Worm (Caenorhabditis elegans): ENCODE data around the gene acs-15.
A peak's percentile ranks its signal among the peaks of the same experiment; 100 is the strongest.

The acs-15 gene

DNA sequence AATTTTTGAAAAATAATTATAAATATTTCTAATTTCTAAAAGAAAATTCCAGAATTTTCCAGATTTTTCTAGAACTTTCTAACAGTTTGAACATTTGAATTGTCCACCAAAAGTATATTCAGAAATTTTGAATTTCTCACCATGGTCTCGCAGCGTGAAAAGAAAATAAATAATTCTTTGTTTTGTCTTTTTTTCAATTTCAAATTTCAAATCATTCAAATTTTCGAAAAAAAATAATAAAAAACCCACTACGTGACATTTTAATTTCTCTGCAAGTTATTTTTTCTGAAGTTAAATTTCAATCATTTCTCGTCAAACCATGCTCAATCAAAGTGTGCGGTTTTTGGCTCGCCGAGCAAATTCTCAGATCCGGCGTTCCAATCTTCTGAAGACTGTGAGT lies at the start of gene acs-15:
TSS of gene acs-15 (plus strand) at position 301 of the 400 bp plus-strand sequence.
- TF ChIP-seq zag-1 (tag; optimal IDR thresholded peaks at IDR 0.05): no peak
- no peak for TF ChIP-seq tbx-2 (tag; optimal IDR thresholded peaks at IDR 0.05)
- no peak for TF ChIP-seq ceh-82 (tag; optimal IDR thresholded peaks at IDR 0.05)
- no peak for TF ChIP-seq nhr-237 (tag; optimal IDR thresholded peaks at IDR 0.05)
- no peak for TF ChIP-seq unc-39 (tag; optimal IDR thresholded peaks at IDR 0.05)
- no peak for TF ChIP-seq nhr-76 (tag; optimal IDR thresholded peaks at IDR 0.05)
- no peak for TF ChIP-seq R02D3.7 (tag; optimal IDR thresholded peaks at IDR 0.05)

- TF ChIP-seq pha-4 (tag; optimal IDR thresholded peaks at IDR 0.05) (peak; percentile 2), nhr-76 (tag; optimal IDR thresholded peaks at IDR 0.05) (no peak), elt-2 (tag; optimal IDR thresholded peaks at IDR 0.05) (peak; percentile 73)
These were observed 48.6 kb upstream of the acs-15 start for ce11 chrII:884204-884603.

DNA sequence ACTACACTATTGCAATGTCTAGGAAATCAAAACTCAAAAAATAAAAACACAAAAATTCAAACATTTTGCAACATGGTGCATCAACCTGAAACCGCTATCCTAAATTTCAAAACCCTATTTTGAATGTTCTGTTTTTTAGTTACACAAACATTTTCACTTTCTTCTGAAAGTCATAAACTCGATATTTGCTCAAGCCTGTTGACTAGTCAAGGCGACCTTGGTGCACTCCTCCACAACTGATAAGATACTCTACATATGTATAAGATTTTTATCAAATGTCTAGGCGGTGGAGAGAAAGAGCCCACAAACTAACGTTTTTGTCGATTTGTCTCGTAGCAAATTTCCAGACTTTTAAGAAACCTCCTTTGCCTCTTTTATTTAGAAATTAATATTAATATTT lies 44.8 kb upstream of the acs-15 start, which contains the start of gene T07D3.4:
TSS of gene T07D3.4 (plus strand) at position 286 of the 400 bp plus-strand sequence.
- TF ChIP-seq pha-4 (tag; optimal IDR thresholded peaks at IDR 0.05) (peak; percentile 36), ztf-11 (tag; optimal IDR thresholded peaks at IDR 0.05) (no peak), nhr-76 (tag; optimal IDR thresholded peaks at IDR 0.05) (no peak), elt-2 (tag; optimal IDR thresholded peaks at IDR 0.05) (peak; percentile 75), elt-3 (tag; optimal IDR thresholded peaks at IDR 0.05) (no peak), lin-39 (tag; optimal IDR thresholded peaks at IDR 0.05) (no peak), pqm-1 (tag; optimal IDR thresholded peaks at IDR 0.05) (peak; percentile 13), daf-12 (tag; optimal IDR thresholded peaks at IDR 0.05) (no peak)

DNA sequence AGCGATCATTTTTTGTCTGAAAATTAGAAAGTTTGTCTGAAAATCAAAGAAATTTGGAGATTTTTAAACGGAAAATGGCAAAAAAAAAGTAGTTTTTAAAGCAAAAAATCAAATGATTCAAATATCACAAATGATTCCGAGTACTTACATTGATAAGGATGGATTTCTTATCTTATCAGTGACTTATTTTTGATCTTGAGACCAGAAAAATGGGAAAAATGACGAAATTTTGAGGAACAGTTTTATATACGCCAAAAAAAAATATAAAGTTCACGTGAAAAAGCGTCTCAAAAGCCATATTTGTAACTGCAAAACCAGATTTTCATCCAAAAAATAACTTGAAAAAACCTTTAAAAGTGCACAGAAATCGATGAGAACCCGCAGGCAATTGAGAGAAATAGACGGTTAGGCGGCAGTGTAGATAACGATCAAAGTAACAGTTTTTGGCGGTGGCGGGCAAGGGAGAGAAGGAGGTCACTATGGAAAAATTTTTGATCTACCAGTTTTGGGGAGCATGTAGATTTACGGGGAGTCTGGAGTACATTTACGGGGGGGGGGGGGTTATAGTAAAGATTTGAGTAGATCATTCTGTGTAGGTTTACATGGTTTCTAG lies 32.0 kb upstream of the acs-15 start, which contains the start of gene T07D3.9:
TSS of gene T07D3.9 (minus strand) at position 194 of the 613 bp plus-strand sequence.
- TF ChIP-seq fkh-10 (GFP tag; optimal IDR thresholded peaks at IDR 0.05): no peak
- no peak for TF ChIP-seq hmg-11 (tag; optimal IDR thresholded peaks at IDR 0.05)
- TF ChIP-seq nhr-77 (tag; optimal IDR thresholded peaks at IDR 0.05): no peak
- TF ChIP-seq jun-1 (tag; optimal IDR thresholded peaks at IDR 0.05): peak; percentile 3
- peak; percentile 38 for TF ChIP-seq egl-27 (tag; optimal IDR thresholded peaks at IDR 0.05)
- no peak for TF ChIP-seq ceh-9 (tag; optimal IDR thresholded peaks at IDR 0.05)
- TF ChIP-seq snpc-4 (tag; optimal IDR thresholded peaks at IDR 0.05): no peak
- no peak for TF ChIP-seq tbx-2 (tag; optimal IDR thresholded peaks at IDR 0.05)
- no peak for TF ChIP-seq fkh-2 (tag; optimal IDR thresholded peaks at IDR 0.05)
- TF ChIP-seq nhr-23 (tag; optimal IDR thresholded peaks at IDR 0.05): no peak
- no peak for TF ChIP-seq lsy-12 (tag; optimal IDR thresholded peaks at IDR 0.05)
- TF ChIP-seq ceh-28 (tag; optimal IDR thresholded peaks at IDR 0.05): peak; percentile 40
- TF ChIP-seq egl-5 (tag; optimal IDR thresholded peaks at IDR 0.05): no peak
- TF ChIP-seq skn-1 (tag; optimal IDR thresholded peaks at IDR 0.05): no peak
- TF ChIP-seq pqm-1 (tag; optimal IDR thresholded peaks at IDR 0.05): peak; percentile 83
- TF ChIP-seq elt-2 (tag; optimal IDR thresholded peaks at IDR 0.05): peak; percentile 94
- TF ChIP-seq elt-3 (tag; optimal IDR thresholded peaks at IDR 0.05): peak; percentile 6 to 87 (median 76)
- no peak for TF ChIP-seq lin-39 (tag; optimal IDR thresholded peaks at IDR 0.05)
- TF ChIP-seq unc-39 (tag; optimal IDR thresholded peaks at IDR 0.05): no peak

ce11 chrII:901632-902031 lies 31.2 kb upstream of the acs-15 start, which contains the start of gene T07D3.2:
TSS of gene T07D3.2 (plus strand) at chrII:901932.
- TF ChIP-seq lsy-12 (tag; optimal IDR thresholded peaks at IDR 0.05) (no peak), egl-27 (tag; optimal IDR thresholded peaks at IDR 0.05) (no peak), eor-1 (tag; optimal IDR thresholded peaks at IDR 0.05) (no peak), nhr-76 (tag; optimal IDR thresholded peaks at IDR 0.05) (no peak), zag-1 (tag; optimal IDR thresholded peaks at IDR 0.05) (no peak), nhr-12 (tag; optimal IDR thresholded peaks at IDR 0.05) (no peak)

- TF ChIP-seq fkh-2 (tag; optimal IDR thresholded peaks at IDR 0.05): no peak
- TF ChIP-seq snpc-4 (tag; optimal IDR thresholded peaks at IDR 0.05): peak; percentile 13
These were observed 27.5 kb upstream of the acs-15 start for ce11 chrII:905335-905734.

ce11 chrII:909554-909953 lies 23.3 kb upstream of the acs-15 start, which contains the start of the genes fbxc-24 and fbxc-27:
TSS of gene fbxc-24 (minus strand) at chrII:909654.
TSS of gene fbxc-27 (plus strand) at chrII:909769.
- TF ChIP-seq zag-1 (tag; optimal IDR thresholded peaks at IDR 0.05) (no peak), R02D3.7 (tag; optimal IDR thresholded peaks at IDR 0.05) (no peak), lsy-12 (tag; optimal IDR thresholded peaks at IDR 0.05) (no peak), elt-3 (tag; optimal IDR thresholded peaks at IDR 0.05) (no peak), ztf-11 (tag; optimal IDR thresholded peaks at IDR 0.05) (no peak), skn-1 (tag; optimal IDR thresholded peaks at IDR 0.05) (no peak), hmg-11 (tag; optimal IDR thresholded peaks at IDR 0.05) (no peak), eor-1 (tag; optimal IDR thresholded peaks at IDR 0.05) (no peak), egl-5 (tag; optimal IDR thresholded peaks at IDR 0.05) (no peak), lin-39 (tag; optimal IDR thresholded peaks at IDR 0.05) (no peak), daf-12 (tag; optimal IDR thresholded peaks at IDR 0.05) (no peak), ceh-28 (tag; optimal IDR thresholded peaks at IDR 0.05) (no peak), unc-39 (tag; optimal IDR thresholded peaks at IDR 0.05) (no peak), fos-1 (tag; optimal IDR thresholded peaks at IDR 0.05) (no peak), elt-2 (tag; optimal IDR thresholded peaks at IDR 0.05) (no peak)

Data from whole organism, L3 larva.